Worm (Caenorhabditis elegans): ENCODE data around the gene fbxa-31.

- TF ChIP-seq ceh-83 (GFP tag; optimal IDR thresholded peaks at IDR 0.05) (no peak), nhr-237 (tag; optimal IDR thresholded peaks at IDR 0.05) (no peak), unc-120 (tag; optimal IDR thresholded peaks at IDR 0.05; ENCODE audit: poor library complexity, severe bottlenecking) (no peak), drap-1 (GFP tag; optimal IDR thresholded peaks at IDR 0.05) (no peak), snpc-4 (tag; optimal IDR thresholded peaks at IDR 0.05) (no peak), ces-1 (GFP tag; optimal IDR thresholded peaks at IDR 0.05) (no peak), pha-4 (tag; optimal IDR thresholded peaks at IDR 0.05) (no peak), nhr-12 (tag; optimal IDR thresholded peaks at IDR 0.05) (no peak)
Measured at ce11 chrIII:1314283-1314682, 43.1 kb upstream of the fbxa-31 start.
